Worm (Caenorhabditis elegans) whole organism, early embryonic: ENCODE results near the gene F31B9.2.

Source experiments
- B0310.2 ChIP-seq: sonication (generic microtip); optimal IDR thresholded peaks from 2 replicates; lab custom pipeline; 2016; ENCODE audit warnings: mild to moderate bottlenecking, missing genetic modification characterization, missing compliant biosample characterization
- F13C5.2 ChIP-seq: sonication (generic microtip); optimal IDR thresholded peaks from 2 replicates; lab custom pipeline; 2017; ENCODE audit warnings: mild to moderate bottlenecking, missing genetic modification characterization, inconsistent platforms, missing compliant biosample characterization
- aly-1 ChIP-seq: sonication (generic microtip); optimal IDR thresholded peaks from 2 replicates; lab custom pipeline; 2016; ENCODE audit warnings: missing genetic modification characterization, missing compliant biosample characterization
- ama-1 ChIP-seq: fragments of 150-350 bp; optimal IDR thresholded peaks from 2 replicates; lab custom pipeline; 2014
- ceh-13 ChIP-seq: fragments of 200-800 bp; sonication (Bioruptor generic); optimal IDR thresholded peaks from 2 replicates; lab custom pipeline; 2018; ENCODE audit warnings: mild to moderate bottlenecking, missing genetic modification characterization, missing compliant biosample characterization
- ceh-36 ChIP-seq: sonication (generic microtip); optimal IDR thresholded peaks from 2 replicates; lab custom pipeline; 2016; ENCODE audit warnings: missing genetic modification characterization, inconsistent platforms, missing compliant biosample characterization
- ets-7 ChIP-seq: sonication (generic microtip); optimal IDR thresholded peaks from 2 replicates; lab custom pipeline; 2016; ENCODE audit warnings: missing genotype, missing genetic modification characterization, missing compliant biosample characterization
- flt-1 ChIP-seq: fragments of 200-800 bp; sonication (Bioruptor generic); IDR thresholded peaks from 2 replicates; pipeline ENCODE4 v1.3.6; 2022; ENCODE audit warnings: missing genetic modification characterization, missing compliant biosample characterization
- hmbx-1 ChIP-seq: sonication (generic microtip); optimal IDR thresholded peaks from 2 replicates; lab custom pipeline; 2016; ENCODE audit warnings: mild to moderate bottlenecking, missing genetic modification characterization, missing compliant biosample characterization
- hmg-4 ChIP-seq: fragments of 200-800 bp; sonication (Bioruptor generic); optimal IDR thresholded peaks from 2 replicates; lab custom pipeline; 2018; ENCODE audit warnings: mild to moderate bottlenecking, missing genetic modification characterization, missing compliant biosample characterization
- hnd-1 ChIP-seq: sonication (generic microtip); optimal IDR thresholded peaks from 2 replicates; lab custom pipeline; 2016; ENCODE audit warnings: missing genetic modification characterization, missing compliant biosample characterization
- pes-1 ChIP-seq: fragments of 200-800 bp; sonication (Bioruptor generic); IDR thresholded peaks from 2 replicates; pipeline ENCODE4 v1.3.6; 2022; ENCODE audit warnings: missing genetic modification reagents, missing genetic modification characterization, missing compliant biosample characterization
- scrt-1 ChIP-seq: fragments of 200-800 bp; sonication (Bioruptor generic); IDR thresholded peaks from 2 replicates; pipeline ENCODE4 v1.3.6; 2022; ENCODE audit warnings: missing genetic modification characterization, missing compliant biosample characterization
- sea-1 ChIP-seq: fragments of 200-800 bp; sonication (Bioruptor generic); conservative IDR thresholded peaks from 2 replicates; pipeline ENCODE4 v1.3.6; 2022; ENCODE audit warnings: missing genetic modification characterization, missing compliant biosample characterization
- tbx-11 ChIP-seq: fragments of 200-800 bp; sonication (Bioruptor generic); IDR thresholded peaks from 2 replicates; pipeline ENCODE4 v1.3.6; 2022; ENCODE audit warnings: missing genetic modification characterization, missing compliant biosample characterization
- tbx-37 ChIP-seq: fragments of 200-800 bp; sonication (Bioruptor generic); conservative IDR thresholded peaks from 2 replicates; pipeline ENCODE4 v1.3.6; 2022; ENCODE audit warnings: missing genetic modification reagents, missing genetic modification characterization, missing compliant biosample characterization
- tra-4 ChIP-seq: sonication (generic microtip); optimal IDR thresholded peaks from 2 replicates; lab custom pipeline; 2017; ENCODE audit warnings: missing genetic modification characterization, missing compliant biosample characterization

F31B9.2 gene

ce11 chrX:15917000-15917399, at the start of gene F31B9.2, which contains the start of gene F31B9.4:
TSS of gene F31B9.2 (plus strand) at chrX:15917367.
TSS of gene F31B9.4 (minus strand) at chrX:15917100.
- TF ChIP-seq ceh-13 (GFP tag; lab: Kevin White, UChicago) (no peak), tbx-37 (GFP tag; lab: Robert Waterston, UW) (no peak), hmbx-1 (tag; lab: Kevin White, UChicago) (no peak), ets-7 (tag; lab: Kevin White, UChicago) (no peak)

- TF ChIP-seq ceh-36 (tag; lab: Kevin White, UChicago) (no peak), tbx-11 (GFP tag; lab: Robert Waterston, UW) (no peak), ets-7 (tag; lab: Kevin White, UChicago) (no peak), hnd-1 (tag; lab: Kevin White, UChicago) (no peak), hmbx-1 (tag; lab: Kevin White, UChicago) (no peak), aly-1 (tag; lab: Kevin White, UChicago) (no peak), flt-1 (GFP tag; lab: Robert Waterston, UW) (no peak), ama-1 (no peak), tra-4 (no peak), hmg-4 (no peak), pes-1 (GFP tag; lab: Robert Waterston, UW) (no peak), sea-1 (GFP tag; lab: Robert Waterston, UW) (no peak)
Measured at ce11 chrX:15869589-15869988, 47.6 kb upstream of the F31B9.2 start.

- TF ChIP-seq aly-1 (tag; lab: Kevin White, UChicago) = no peak
- TF ChIP-seq hmg-4 = peak; percentile 77
Measured at ce11 chrX:15876936-15877335, 40.2 kb upstream of the F31B9.2 start.

ce11 chrX:15878785-15879184, 38.4 kb upstream of the F31B9.2 start, which contains the start of gene gmeb-2:
TSS of gene gmeb-2 (plus strand) at chrX:15879085.
- TF ChIP-seq pes-1 (GFP tag; lab: Robert Waterston, UW) (no peak), aly-1 (tag; lab: Kevin White, UChicago) (no peak), B0310.2 (tag; lab: Kevin White, UChicago) (no peak), ama-1 (no peak), ceh-13 (GFP tag; lab: Kevin White, UChicago) (no peak)

- TF ChIP-seq hmbx-1 (tag; lab: Kevin White, UChicago) (no peak), flt-1 (GFP tag; lab: Robert Waterston, UW) (no peak), hmg-4 (peak; percentile 23)
Measured at ce11 chrX:15881027-15881426, 36.1 kb upstream of the F31B9.2 start.

- TF ChIP-seq tra-4 = no peak
- no peak for TF ChIP-seq hmg-4
- no peak for TF ChIP-seq hnd-1 (tag; lab: Kevin White, UChicago)
- TF ChIP-seq tbx-37 (GFP tag; lab: Robert Waterston, UW) = no peak
- TF ChIP-seq ceh-36 (tag; lab: Kevin White, UChicago) = no peak
Measured at ce11 chrX:15884478-15884877, 32.7 kb upstream of the F31B9.2 start.

- no peak for TF ChIP-seq aly-1 (tag; lab: Kevin White, UChicago)
- TF ChIP-seq ama-1 = no peak
- TF ChIP-seq tra-4 = no peak
- no peak for TF ChIP-seq hmbx-1 (tag; lab: Kevin White, UChicago)
- TF ChIP-seq flt-1 (GFP tag; lab: Robert Waterston, UW) = no peak
- no peak for TF ChIP-seq hmg-4
- no peak for TF ChIP-seq ceh-13 (GFP tag; lab: Kevin White, UChicago)
- no peak for TF ChIP-seq pes-1 (GFP tag; lab: Robert Waterston, UW)
- TF ChIP-seq B0310.2 (tag; lab: Kevin White, UChicago) = no peak
Measured at ce11 chrX:15887495-15887894, 29.7 kb upstream of the F31B9.2 start, which contains the start of gene F53H4.3. TSS of gene F53H4.3 (minus strand) at chrX:15887595.

ce11 chrX:15887989-15888388, 29.2 kb upstream of the F31B9.2 start:
- TF ChIP-seq pes-1 (GFP tag; lab: Robert Waterston, UW) = no peak
- TF ChIP-seq ceh-36 (tag; lab: Kevin White, UChicago) = no peak
- TF ChIP-seq flt-1 (GFP tag; lab: Robert Waterston, UW) = no peak
- TF ChIP-seq F13C5.2 (tag; lab: Kevin White, UChicago) = no peak
- TF ChIP-seq hmg-4 = no peak
- TF ChIP-seq hnd-1 (tag; lab: Kevin White, UChicago) = no peak
- TF ChIP-seq ama-1 = no peak
- TF ChIP-seq tbx-37 (GFP tag; lab: Robert Waterston, UW) = no peak
- TF ChIP-seq sea-1 (GFP tag; lab: Robert Waterston, UW) = no peak
- no peak for TF ChIP-seq aly-1 (tag; lab: Kevin White, UChicago)
- TF ChIP-seq B0310.2 (tag; lab: Kevin White, UChicago) = no peak
- TF ChIP-seq ets-7 (tag; lab: Kevin White, UChicago) = no peak
- TF ChIP-seq ceh-13 (GFP tag; lab: Kevin White, UChicago) = no peak
- no peak for TF ChIP-seq scrt-1 (GFP tag; lab: Robert Waterston, UW)
- TF ChIP-seq hmbx-1 (tag; lab: Kevin White, UChicago) = no peak
- TF ChIP-seq tbx-11 (GFP tag; lab: Robert Waterston, UW) = no peak
- no peak for TF ChIP-seq tra-4

ce11 chrX:15892525-15892924, 24.6 kb upstream of the F31B9.2 start:
- TF ChIP-seq scrt-1 (GFP tag; lab: Robert Waterston, UW) (no peak), ama-1 (no peak), tbx-37 (GFP tag; lab: Robert Waterston, UW) (no peak), F13C5.2 (tag; lab: Kevin White, UChicago) (no peak), aly-1 (tag; lab: Kevin White, UChicago) (no peak), ets-7 (tag; lab: Kevin White, UChicago) (no peak), flt-1 (GFP tag; lab: Robert Waterston, UW) (no peak), hmg-4 (no peak), tra-4 (no peak), pes-1 (GFP tag; lab: Robert Waterston, UW) (no peak), ceh-36 (tag; lab: Kevin White, UChicago) (no peak), ceh-13 (GFP tag; lab: Kevin White, UChicago) (no peak), sea-1 (GFP tag; lab: Robert Waterston, UW) (no peak), B0310.2 (tag; lab: Kevin White, UChicago) (no peak), hmbx-1 (tag; lab: Kevin White, UChicago) (no peak), hnd-1 (tag; lab: Kevin White, UChicago) (no peak)
